Fruit fly (Drosophila melanogaster) ovary, adult (tissue): Measurements from ENCODE around the gene rtv.

Source experiments
- CG17801 ChIP-seq: fragments of 200-800 bp; optimal IDR thresholded peaks from 2 replicates; lab custom pipeline; 2019; ENCODE audit warnings: missing biosample characterization, mild to moderate bottlenecking, missing genetic modification characterization, moderate library complexity; ENCODE audit not compliant: partially characterized antibody

rtv gene

dm6 chrX:11146598-11147176, 7.1 kb downstream of the rtv start:
- peak; percentile 34 for TF ChIP-seq CG17801

- TF ChIP-seq CG17801, result no peak
Observed at dm6 chrX:11144575-11144974, 9.2 kb downstream of the rtv start.

- TF ChIP-seq CG17801, result no peak
Observed at dm6 chrX:11143820-11144219, 10.0 kb downstream of the rtv start, which contains the start of gene CG15201. CG15201 (plus strand) TSS chrX:11144120.

- TF ChIP-seq CG17801, result no peak
Observed at dm6 chrX:11141785-11142591, 11.8 kb downstream of the rtv start, which contains the start of the genes CG15199 and CG15202. CG15199 (minus strand) TSS chrX:11141835. CG15202 (plus strand) TSS chrX:11142541.

dm6 chrX:11140163-11140562, 13.6 kb downstream of the rtv start, which contains the start of gene ssp7:
ssp7 (minus strand) TSS chrX:11140263.
- no peak for TF ChIP-seq CG17801

- TF ChIP-seq CG17801, result peak; percentile 20
Observed at dm6 chrX:11137566-11138186, 16.1 kb downstream of the rtv start, which contains the start of gene CDK2AP1. CDK2AP1 (plus strand) TSS chrX:11137859.

dm6 chrX:11136587-11137512, 16.9 kb downstream of the rtv start, which contains the start of gene Klp10A:
Klp10A (minus strand) TSS chrX:11137118.
- no peak for TF ChIP-seq CG17801

dm6 chrX:11135840-11136586, 17.8 kb downstream of the rtv start:
- no peak for TF ChIP-seq CG17801

- TF ChIP-seq CG17801, result no peak
Observed at dm6 chrX:11132312-11132711, 21.5 kb downstream of the rtv start, which contains the start of gene CG44385. CG44385 (minus strand) TSS chrX:11132412.

- peak; percentile 54 for TF ChIP-seq CG17801
Observed at dm6 chrX:11128828-11129227, 25.0 kb downstream of the rtv start, which contains the start of gene SrpRalpha. SrpRalpha (minus strand) TSS chrX:11129087.

- TF ChIP-seq CG17801, result peak; percentile 41
Observed at dm6 chrX:11124749-11125508, 28.9 kb downstream of the rtv start, which contains the start of gene Rpt3. Rpt3 (plus strand) TSS chrX:11125101.

dm6 chrX:11124126-11124748, 29.6 kb downstream of the rtv start, which contains the start of gene CG11122:
CG11122 (minus strand) TSS chrX:11124726.
- TF ChIP-seq CG17801, result no peak

- TF ChIP-seq CG17801, result no peak
Observed at dm6 chrX:11123561-11123960, 30.2 kb downstream of the rtv start.

dm6 chrX:11109670-11110069, 44.1 kb downstream of the rtv start:
- TF ChIP-seq CG17801, result no peak
